Fruit fly (Drosophila melanogaster): ENCODE results near the gene CG6136.

The CG6136 gene

dm6 chr3R:15371833-15372232 is at the start of gene CG6136, which contains the start of gene Ccm3:
Gene CG6136, minus strand, starts transcription at chr3R:15372212.
Gene Ccm3, plus strand, starts transcription at chr3R:15371957.
- TF ChIP-seq Myc (optimal IDR thresholded peaks at IDR 0.05) (no peak), Sin3A (optimal IDR thresholded peaks at IDR 0.05) (no peak), ttk (optimal IDR thresholded peaks at IDR 0.05) (no peak), psq (optimal IDR thresholded peaks at IDR 0.05) (no peak), h (optimal IDR thresholded peaks at IDR 0.05) (no peak), insv (optimal IDR thresholded peaks at IDR 0.05) (no peak)

- no peak for TF ChIP-seq Sin3A (optimal IDR thresholded peaks at IDR 0.05)
- no peak for TF ChIP-seq Myc (optimal IDR thresholded peaks at IDR 0.05)
- TF ChIP-seq h (optimal IDR thresholded peaks at IDR 0.05), result no peak
- no peak for TF ChIP-seq insv (optimal IDR thresholded peaks at IDR 0.05)
- TF ChIP-seq ttk (optimal IDR thresholded peaks at IDR 0.05), result no peak
- no peak for TF ChIP-seq psq (optimal IDR thresholded peaks at IDR 0.05)
These were observed 48.4 kb upstream of the CG6136 start for dm6 chr3R:15420375-15420931.

- no peak for TF ChIP-seq insv (optimal IDR thresholded peaks at IDR 0.05)
- no peak for TF ChIP-seq psq (optimal IDR thresholded peaks at IDR 0.05)
- TF ChIP-seq Sin3A (optimal IDR thresholded peaks at IDR 0.05), result no peak
- no peak for TF ChIP-seq h (optimal IDR thresholded peaks at IDR 0.05)
- TF ChIP-seq ttk (optimal IDR thresholded peaks at IDR 0.05), result no peak
- TF ChIP-seq Myc (optimal IDR thresholded peaks at IDR 0.05), result no peak
These were observed 47.0 kb upstream of the CG6136 start for dm6 chr3R:15418824-15419530.

- TF ChIP-seq insv (optimal IDR thresholded peaks at IDR 0.05), result no peak
- TF ChIP-seq h (optimal IDR thresholded peaks at IDR 0.05), result no peak
- TF ChIP-seq Sin3A (optimal IDR thresholded peaks at IDR 0.05), result no peak
- TF ChIP-seq Myc (optimal IDR thresholded peaks at IDR 0.05), result no peak
- TF ChIP-seq psq (optimal IDR thresholded peaks at IDR 0.05), result no peak
- TF ChIP-seq ttk (optimal IDR thresholded peaks at IDR 0.05), result no peak
These were observed 46.0 kb upstream of the CG6136 start for dm6 chr3R:15417761-15418754.

- TF ChIP-seq insv (optimal IDR thresholded peaks at IDR 0.05) (no peak), Sin3A (optimal IDR thresholded peaks at IDR 0.05) (no peak), ttk (optimal IDR thresholded peaks at IDR 0.05) (no peak), h (optimal IDR thresholded peaks at IDR 0.05) (no peak), psq (optimal IDR thresholded peaks at IDR 0.05) (no peak)
These were observed 43.1 kb upstream of the CG6136 start for dm6 chr3R:15414936-15415601.

dm6 chr3R:15410689-15411587 is 38.9 kb upstream of the CG6136 start:
- TF ChIP-seq ttk (optimal IDR thresholded peaks at IDR 0.05) (no peak), Sin3A (optimal IDR thresholded peaks at IDR 0.05) (no peak), Myc (optimal IDR thresholded peaks at IDR 0.05) (no peak), psq (optimal IDR thresholded peaks at IDR 0.05) (no peak), insv (optimal IDR thresholded peaks at IDR 0.05) (no peak), h (optimal IDR thresholded peaks at IDR 0.05) (no peak)

- TF ChIP-seq insv (optimal IDR thresholded peaks at IDR 0.05) (no peak), h (optimal IDR thresholded peaks at IDR 0.05) (no peak), Sin3A (optimal IDR thresholded peaks at IDR 0.05) (no peak)
These were observed 38.0 kb upstream of the CG6136 start for dm6 chr3R:15409772-15410688.

dm6 chr3R:15409110-15409771 is 37.2 kb upstream of the CG6136 start:
- TF ChIP-seq h (optimal IDR thresholded peaks at IDR 0.05) (no peak), psq (optimal IDR thresholded peaks at IDR 0.05) (no peak), Sin3A (optimal IDR thresholded peaks at IDR 0.05) (no peak), ttk (optimal IDR thresholded peaks at IDR 0.05) (no peak), Myc (optimal IDR thresholded peaks at IDR 0.05) (no peak), insv (optimal IDR thresholded peaks at IDR 0.05) (no peak)

dm6 chr3R:15408131-15408731 is 36.2 kb upstream of the CG6136 start, which contains the start of gene Atx2:
Gene Atx2, plus strand, starts transcription at chr3R:15408423.
- no peak for TF ChIP-seq h (optimal IDR thresholded peaks at IDR 0.05)
- TF ChIP-seq psq (optimal IDR thresholded peaks at IDR 0.05), result peak; percentile 90

All from Kc167 (cell line).